Fruit fly (Drosophila melanogaster) whole organism, embryonic: ENCODE data around the gene Mlc2.

Experiments used
- Antp ChIP-seq: fragments of 200-800 bp; sonication (Bioruptor generic); optimal IDR thresholded peaks from 3 replicates; lab custom pipeline; 2016; ENCODE audit warnings: missing biosample characterization, missing genetic modification characterization
- Atf-2 ChIP-seq: fragments of 200-800 bp; sonication (Bioruptor generic); optimal IDR thresholded peaks from 2 replicates; lab custom pipeline; 2016; ENCODE audit warnings: missing biosample characterization, missing genetic modification characterization
- CG12104 ChIP-seq: fragments of 200-800 bp; sonication (Bioruptor generic); optimal IDR thresholded peaks from 3 replicates; lab custom pipeline; 2016; ENCODE audit warnings: missing biosample characterization, missing genetic modification characterization
- CG12744 ChIP-seq: fragments of 200-800 bp; sonication (Bioruptor generic); optimal IDR thresholded peaks from 2 replicates; lab custom pipeline; 2016; ENCODE audit warnings: missing biosample characterization, missing genetic modification characterization
- CG15269 ChIP-seq: fragments of 200-800 bp; sonication (Bioruptor generic); optimal IDR thresholded peaks from 2 replicates; lab custom pipeline; 2018; ENCODE audit warnings: missing biosample characterization, mild to moderate bottlenecking, missing genetic modification characterization, moderate library complexity
- CG1602 ChIP-seq: fragments of 200-800 bp; sonication (Bioruptor generic); optimal IDR thresholded peaks from 3 replicates; lab custom pipeline; 2016; ENCODE audit warnings: missing biosample characterization, missing genetic modification characterization
- CG16779 ChIP-seq: fragments of 200-800 bp; sonication (Bioruptor generic); IDR thresholded peaks from 2 replicates; pipeline ENCODE4 v1.3.6; 2022; ENCODE audit warnings: missing biosample characterization, missing genetic modification characterization
- CG16813 ChIP-seq: fragments of 200-800 bp; sonication (Bioruptor generic); IDR thresholded peaks from 3 replicates; pipeline ENCODE4 v1.3.6; 2022; ENCODE audit warnings: missing biosample characterization, missing genetic modification characterization; ENCODE audit not compliant: partially characterized antibody
- CG17328 ChIP-seq: fragments of 200-800 bp; sonication (Bioruptor generic); IDR thresholded peaks from 2 replicates; pipeline ENCODE4 v1.3.6; 2022; ENCODE audit warnings: missing biosample characterization, missing genetic modification characterization
- CG18011 ChIP-seq: fragments of 200-800 bp; sonication (Bioruptor generic); optimal IDR thresholded peaks from 2 replicates; lab custom pipeline; 2017; ENCODE audit warnings: missing biosample characterization, missing genetic modification characterization, mild to moderate bottlenecking, moderate library complexity, missing genotype
- CG2199 ChIP-seq: fragments of 200-800 bp; sonication (Bioruptor generic); IDR thresholded peaks from 3 replicates; pipeline ENCODE4 v1.3.6; 2022; ENCODE audit warnings: missing biosample characterization, missing genetic modification characterization
- CG30403 ChIP-seq: fragments of 200-800 bp; sonication (Bioruptor generic); optimal IDR thresholded peaks from 3 replicates; lab custom pipeline; 2016; ENCODE audit warnings: missing biosample characterization, missing genetic modification characterization
- CG31224 ChIP-seq: fragments of 200-800 bp; sonication (Bioruptor generic); IDR thresholded peaks from 2 replicates; pipeline ENCODE4 v1.3.6; 2022; ENCODE audit warnings: missing biosample characterization, missing genetic modification characterization
- CG31365 ChIP-seq: fragments of 200-800 bp; sonication (Bioruptor generic); optimal IDR thresholded peaks from 2 replicates; lab custom pipeline; 2018; ENCODE audit warnings: missing biosample characterization, mild to moderate bottlenecking, missing genetic modification characterization
- CG3838 ChIP-seq: fragments of 200-800 bp; sonication (Bioruptor generic); optimal IDR thresholded peaks from 3 replicates; lab custom pipeline; 2016; ENCODE audit warnings: missing biosample characterization, missing genetic modification characterization
- CG42726 ChIP-seq: fragments of 200-800 bp; sonication (Bioruptor generic); IDR thresholded peaks from 2 replicates; pipeline ENCODE4 v1.3.6; 2022; ENCODE audit warnings: missing biosample characterization, missing genetic modification characterization; ENCODE audit not compliant: partially characterized antibody
- CG6175 ChIP-seq: fragments of 200-800 bp; sonication (Bioruptor generic); IDR thresholded peaks from 3 replicates; pipeline ENCODE4 v1.3.6; 2022; ENCODE audit warnings: missing biosample characterization, missing genetic modification characterization
- CG6654 ChIP-seq: fragments of 200-800 bp; sonication (Bioruptor generic); optimal IDR thresholded peaks from 2 replicates; lab custom pipeline; 2017; ENCODE audit warnings: missing biosample characterization, mild to moderate bottlenecking, missing genetic modification characterization
- CG6791 ChIP-seq: fragments of 200-800 bp; sonication (Bioruptor generic); IDR thresholded peaks from 3 replicates; pipeline ENCODE4 v1.3.6; 2022; ENCODE audit warnings: missing biosample characterization, missing genetic modification characterization; ENCODE audit not compliant: partially characterized antibody
- CG8290 ChIP-seq, 3 experiments: fragments of 200-800 bp; sonication (Bioruptor generic); optimal IDR thresholded peaks; 2 replicates each; lab custom pipeline; 2016 to 2019; ENCODE audit warnings: missing biosample characterization in 3 of 3, missing genetic modification characterization in 3 of 3, mild to moderate bottlenecking in 2 of 3, moderate library complexity in 1 of 3
- CTCF ChIP-seq: fragments of 200-800 bp; sonication (Bioruptor generic); optimal IDR thresholded peaks from 2 replicates; lab custom pipeline; 2017; ENCODE audit warnings: missing biosample characterization, mild to moderate bottlenecking, missing genetic modification characterization, moderate library complexity
- CoRest ChIP-seq: fragments of 200-800 bp; sonication (Bioruptor generic); optimal IDR thresholded peaks from 3 replicates; lab custom pipeline; 2018; ENCODE audit warnings: missing biosample characterization, mild to moderate bottlenecking, missing genetic modification characterization, moderate library complexity
- D19A ChIP-seq: fragments of 200-800 bp; optimal IDR thresholded peaks from 3 replicates; lab custom pipeline; 2019; ENCODE audit warnings: missing biosample characterization, mild to moderate bottlenecking, missing genetic modification characterization, moderate library complexity
- Eip74EF ChIP-seq, 2 experiments: fragments of 200-800 bp in 1 of 2; fragments of >200 bp in 1 of 2; sonication (Bioruptor generic) in 1 of 2; optimal IDR thresholded peaks; 2 replicates each; lab custom pipeline; 2017 to 2019; ENCODE audit warnings: missing biosample characterization in 2 of 2, missing genetic modification characterization in 2 of 2, mild to moderate bottlenecking in 1 of 2, moderate library complexity in 1 of 2
- Elba2 ChIP-seq: fragments of 200-800 bp; sonication (Bioruptor generic); optimal IDR thresholded peaks from 3 replicates; lab custom pipeline; 2016; ENCODE audit warnings: missing biosample characterization, missing genetic modification characterization
- H15 ChIP-seq: fragments of 200-800 bp; sonication (Bioruptor generic); IDR thresholded peaks from 3 replicates; pipeline ENCODE4 v1.3.6; 2022; ENCODE audit warnings: missing biosample characterization, missing genetic modification characterization
- HLH4C ChIP-seq: fragments of 200-800 bp; sonication (Bioruptor generic); IDR thresholded peaks from 3 replicates; pipeline ENCODE4 v1.3.6; 2022; ENCODE audit warnings: missing biosample characterization, missing genetic modification characterization; ENCODE audit not compliant: partially characterized antibody
- HmgD ChIP-seq: fragments of 200-800 bp; sonication (Bioruptor generic); optimal IDR thresholded peaks from 3 replicates; lab custom pipeline; 2016; ENCODE audit warnings: missing biosample characterization, missing genetic modification characterization
- Hr78 ChIP-seq, 2 experiments: fragments of 200-800 bp in 1 of 2; fragments of >200 bp in 1 of 2; sonication (Bioruptor generic) in 1 of 2; optimal IDR thresholded peaks; 2 replicates each; lab custom pipeline; 2017 to 2019; ENCODE audit warnings: missing biosample characterization in 2 of 2, missing genetic modification characterization in 2 of 2, mild to moderate bottlenecking in 1 of 2, moderate library complexity in 1 of 2
- Hsf ChIP-seq: fragments of 200-800 bp; sonication (Bioruptor generic); optimal IDR thresholded peaks from 3 replicates; lab custom pipeline; 2016; ENCODE audit warnings: missing biosample characterization, missing genetic modification characterization
- Lim3 ChIP-seq: fragments of 200-800 bp; sonication (Bioruptor generic); IDR thresholded peaks from 2 replicates; pipeline ENCODE4 v1.3.6; 2022; ENCODE audit warnings: missing biosample characterization, missing genetic modification characterization
- Med ChIP-seq: fragments of 200-800 bp; sonication (Bioruptor generic); peaks from one replicate; lab custom pipeline; 2016; ENCODE audit warnings: missing biosample characterization, missing genetic modification characterization, mild to moderate bottlenecking, inconsistent platforms, moderate library complexity
- Opbp ChIP-seq: fragments of 200-800 bp; sonication (Bioruptor generic); IDR thresholded peaks from 3 replicates; pipeline ENCODE4 v1.3.6; 2022; ENCODE audit warnings: missing biosample characterization, missing genetic modification characterization; ENCODE audit not compliant: partially characterized antibody
- amos ChIP-seq: fragments of 200-800 bp; sonication (Bioruptor generic); IDR thresholded peaks from 2 replicates; pipeline ENCODE4 v1.3.6; 2022; ENCODE audit warnings: missing biosample characterization, missing genetic modification characterization; ENCODE audit not compliant: partially characterized antibody
- ci ChIP-seq: fragments of 200-800 bp; sonication (Bioruptor generic); IDR thresholded peaks from 3 replicates; pipeline ENCODE4 v1.3.6; 2022; ENCODE audit warnings: missing biosample characterization, missing genetic modification characterization
- danr ChIP-seq: fragments of 200-800 bp; sonication (Bioruptor generic); IDR thresholded peaks from 2 replicates; pipeline ENCODE4 v1.3.6; 2022; ENCODE audit warnings: missing biosample characterization, missing genetic modification characterization
- dpn ChIP-seq, 2 experiments: fragments of 200-800 bp; sonication (Bioruptor generic); optimal IDR thresholded peaks; 3 replicates each; lab custom pipeline; 2016; ENCODE audit warnings: missing biosample characterization in 2 of 2, missing genetic modification characterization in 2 of 2
- ewg ChIP-seq: fragments of 200-800 bp; sonication (Bioruptor generic); optimal IDR thresholded peaks from 3 replicates; lab custom pipeline; 2017; ENCODE audit warnings: mild to moderate bottlenecking, missing biosample characterization, missing genetic modification reagents, missing genetic modification characterization
- gce ChIP-seq: fragments of 200-800 bp; sonication (Bioruptor generic); IDR thresholded peaks from 3 replicates; pipeline ENCODE4 v1.3.6; 2022; ENCODE audit warnings: missing biosample characterization, missing genetic modification characterization
- insv ChIP-seq, 2 experiments: fragments of 200-800 bp; sonication (Bioruptor generic); optimal IDR thresholded peaks; 3 replicates each; lab custom pipeline; 2016 to 2018; ENCODE audit warnings: missing biosample characterization in 2 of 2, missing genetic modification characterization in 2 of 2
- knrl ChIP-seq: fragments of 200-800 bp; sonication (Bioruptor generic); IDR thresholded peaks from 3 replicates; pipeline ENCODE4 v1.3.6; 2022; ENCODE audit warnings: missing biosample characterization, missing genetic modification characterization; ENCODE audit not compliant: partially characterized antibody
- nerfin-1 ChIP-seq: fragments of 200-800 bp; sonication (Bioruptor generic); optimal IDR thresholded peaks from 3 replicates; lab custom pipeline; 2019; ENCODE audit warnings: missing biosample characterization, mild to moderate bottlenecking, missing genetic modification characterization, moderate library complexity
- prd ChIP-seq, 3 experiments: fragments of >200 bp in 2 of 3; fragments of 200-800 bp in 1 of 3; sonication (Bioruptor generic) in 1 of 3; optimal IDR thresholded peaks in 2 of 3; IDR thresholded peaks in 1 of 3; 2 replicates in 2 of 3; 3 replicates in 1 of 3; pipeline versions ENCODE4 v1.3.6 to Lab custom; 2017 to 2022; ENCODE audit warnings: missing biosample characterization in 1 of 3, missing genetic modification characterization in 1 of 3
- ranshi ChIP-seq: fragments of 200-800 bp; sonication (Bioruptor generic); IDR thresholded peaks from 2 replicates; pipeline ENCODE4 v1.3.6; 2022; ENCODE audit warnings: missing biosample characterization, missing genetic modification characterization
- ro ChIP-seq: fragments of 200-800 bp; sonication (Bioruptor generic); IDR thresholded peaks from 2 replicates; pipeline ENCODE4 v1.3.6; 2022; ENCODE audit warnings: missing biosample characterization, missing genetic modification characterization
- salm ChIP-seq: fragments of 200-800 bp; sonication (Bioruptor generic); optimal IDR thresholded peaks from 2 replicates; lab custom pipeline; 2018; ENCODE audit warnings: missing biosample characterization, mild to moderate bottlenecking, missing genetic modification characterization
- sc ChIP-seq, 3 experiments: fragments of >200 bp in 2 of 3; fragments of 200-800 bp in 1 of 3; sonication (Bioruptor generic) in 1 of 3; optimal IDR thresholded peaks; 2 replicates in 2 of 3; 3 replicates in 1 of 3; lab custom pipeline; 2017; ENCODE audit warnings: mild to moderate bottlenecking in 1 of 3, missing biosample characterization in 1 of 3, missing genetic modification characterization in 1 of 3, missing genetic modification reagents in 1 of 3
- stwl ChIP-seq: fragments of 200-800 bp; sonication (Bioruptor generic); optimal IDR thresholded peaks from 3 replicates; lab custom pipeline; 2018; ENCODE audit warnings: missing biosample characterization, mild to moderate bottlenecking, missing genetic modification characterization, moderate library complexity

The Mlc2 gene

dm6 chr3R:30153864-30154263 is 20.5 kb downstream of the Mlc2 start:
- no peak for TF ChIP-seq CG12744 (GFP tag; lab: Kevin White, UChicago)
- TF ChIP-seq HLH4C (GFP tag; lab: Robert Waterston, UW): peak; percentile 30; the same call in 1 of the 3 replicates
- TF ChIP-seq Elba2 (GFP tag; lab: Kevin White, UChicago): peak; percentile 81
- no peak for TF ChIP-seq prd (optimal IDR thresholded peaks at IDR 0.05; lab: Kevin White, UChicago)
- peak; percentile 15; the same call in 1 of the 3 replicates for TF ChIP-seq prd (GFP tag; IDR thresholded peaks at IDR 0.05; lab: Robert Waterston, UW)
- peak in 1 of 2 experiments; percentile 17 for TF ChIP-seq Hr78 (GFP tag; optimal IDR thresholded peaks at IDR 0.05; lab: Kevin White, UChicago)
- TF ChIP-seq CTCF (GFP tag; lab: Kevin White, UChicago): peak; percentile 53
- TF ChIP-seq ro (GFP tag; lab: Robert Waterston, UW): no peak
- no peak for TF ChIP-seq CG8290 (GFP tag; optimal IDR thresholded peaks at IDR 0.05; lab: Kevin White, UChicago)
- TF ChIP-seq CG8290 (tag; optimal IDR thresholded peaks at IDR 0.05; lab: Kevin White, UChicago): peak in 1 of 2 experiments; percentile 47
- TF ChIP-seq CG12104: no peak
- no peak for TF ChIP-seq ranshi (GFP tag; lab: Robert Waterston, UW)
- peak; percentile 14; the same call in 1 of the 3 replicates for TF ChIP-seq knrl (GFP tag; lab: Robert Waterston, UW)
- 0 out of 3 replicates have a peak, but pooled peaks have one; percentile 9 for TF ChIP-seq ci
- no peak for TF ChIP-seq Atf-2 (GFP tag; lab: Kevin White, UChicago)
- TF ChIP-seq Med (GFP tag; lab: Kevin White, UChicago): peak; percentile 36
- TF ChIP-seq sc (optimal IDR thresholded peaks at IDR 0.05; lab: Kevin White, UChicago): no peak
- no peak for TF ChIP-seq sc (GFP tag; optimal IDR thresholded peaks at IDR 0.05; lab: Kevin White, UChicago)
- peak; percentile 98 for TF ChIP-seq CG6654
- TF ChIP-seq CG42726 (GFP tag; lab: Robert Waterston, UW): 0 out of 2 replicates have a peak, but pooled peaks have one; percentile 34
- peak; percentile 90 for TF ChIP-seq CG2199
- TF ChIP-seq stwl (tag; lab: Kevin White, UChicago): peak; percentile 55
- TF ChIP-seq CG31224 (GFP tag; lab: Robert Waterston, UW): no peak
- TF ChIP-seq CG18011 (GFP tag; lab: Kevin White, UChicago): peak; percentile 55
- peak in 1 of 2 experiments; percentile 46 for TF ChIP-seq Eip74EF (GFP tag; optimal IDR thresholded peaks at IDR 0.05; lab: Kevin White, UChicago)
- peak; percentile 95 for TF ChIP-seq CG31365 (tag; lab: Kevin White, UChicago)
- no peak for TF ChIP-seq Lim3
- TF ChIP-seq dpn (GFP tag; optimal IDR thresholded peaks at IDR 0.05; lab: Kevin White, UChicago): no peak
- TF ChIP-seq CG6175 (GFP tag; lab: Robert Waterston, UW): no peak
- no peak for TF ChIP-seq danr (GFP tag; lab: Robert Waterston, UW)
- peak; percentile 3 for TF ChIP-seq HmgD (GFP tag; lab: Kevin White, UChicago)
- peak; percentile 65; the same call in 2 of the 3 replicates for TF ChIP-seq CG6791 (GFP tag; lab: Robert Waterston, UW)
- TF ChIP-seq insv (GFP tag; optimal IDR thresholded peaks at IDR 0.05; lab: Kevin White, UChicago): peak in 1 of 2 experiments; percentile 71
- TF ChIP-seq CG3838: no peak
- TF ChIP-seq CG16779 (GFP tag; lab: Robert Waterston, UW): no peak
- peak; percentile 33; the same call in 1 of the 3 replicates for TF ChIP-seq Opbp (GFP tag; lab: Robert Waterston, UW)
- TF ChIP-seq CG16813: 0 out of 3 replicates have a peak, but pooled peaks have one; percentile 29
- TF ChIP-seq CG17328 (GFP tag; lab: Robert Waterston, UW): no peak
- TF ChIP-seq ewg (GFP tag; lab: Kevin White, UChicago): no peak
- TF ChIP-seq CoRest (tag; lab: Kevin White, UChicago): no peak
- peak; percentile 18; the same call in 1 of the 2 replicates for TF ChIP-seq amos (GFP tag; lab: Robert Waterston, UW)
- TF ChIP-seq gce (GFP tag; lab: Robert Waterston, UW): no peak
- TF ChIP-seq Antp (GFP tag; lab: Kevin White, UChicago): no peak
- TF ChIP-seq salm (tag; lab: Kevin White, UChicago): no peak
- no peak for TF ChIP-seq CG1602
- TF ChIP-seq nerfin-1 (tag; lab: Kevin White, UChicago): no peak
- TF ChIP-seq D19A (tag; lab: Kevin White, UChicago): no peak
- TF ChIP-seq H15: no peak
- no peak for TF ChIP-seq CG15269
- no peak for TF ChIP-seq Hsf (GFP tag; lab: Kevin White, UChicago)
- TF ChIP-seq CG30403 (GFP tag; lab: Kevin White, UChicago): no peak
